Worm (Caenorhabditis elegans) whole organism, midembryonic: ENCODE measurements around the gene str-193.
A peak's percentile ranks its signal among the peaks of the same experiment; 100 is the strongest.

ENCODE experiments used
- T22C8.4 ChIP-seq: fragments of 200-800 bp; sonication (Bioruptor generic); IDR thresholded peaks from 2 replicates; pipeline ENCODE4 v1.3.6; 2022; ENCODE audit warnings: missing genetic modification characterization, missing compliant biosample characterization
- cog-1 ChIP-seq: sonication (generic microtip); optimal IDR thresholded peaks from 2 replicates; lab custom pipeline; 2016; ENCODE audit warnings: missing genetic modification characterization, missing compliant biosample characterization
- flt-1 ChIP-seq: fragments of 200-800 bp; sonication (Bioruptor generic); IDR thresholded peaks from 2 replicates; pipeline ENCODE4 v1.3.6; 2022; ENCODE audit warnings: missing genetic modification characterization, missing compliant biosample characterization
- klf-2 ChIP-seq: fragments of 200-800 bp; sonication (Bioruptor generic); conservative IDR thresholded peaks from 2 replicates; pipeline ENCODE4 v1.3.6; 2022; ENCODE audit warnings: missing genetic modification reagents, missing genetic modification characterization, missing compliant biosample characterization
- med-1 ChIP-seq: sonication (generic microtip); optimal IDR thresholded peaks from 2 replicates; lab custom pipeline; 2017; ENCODE audit warnings: missing genetic modification characterization, mild to moderate bottlenecking, missing compliant biosample characterization, antibody characterized with exemption, missing genetic modification reagents; ENCODE audit not compliant: insufficient read depth
- ref-1 ChIP-seq: fragments of 200-800 bp; sonication (Bioruptor generic); conservative IDR thresholded peaks from 2 replicates; pipeline ENCODE4 v1.3.6; 2022; ENCODE audit warnings: missing genetic modification reagents, missing genetic modification characterization, missing compliant biosample characterization
- tab-1 ChIP-seq: fragments of 200-800 bp; sonication (Bioruptor generic); IDR thresholded peaks from 2 replicates; pipeline ENCODE4 v1.3.6; 2022; ENCODE audit warnings: missing genetic modification characterization, missing compliant biosample characterization
- ztf-23 ChIP-seq: fragments of 200-800 bp; sonication (Bioruptor generic); IDR thresholded peaks from 2 replicates; pipeline ENCODE4 v1.3.6; 2022; ENCODE audit warnings: missing genetic modification reagents, missing genetic modification characterization, missing compliant biosample characterization
- ztf-29 ChIP-seq: fragments of 200-800 bp; sonication (Bioruptor generic); IDR thresholded peaks from 2 replicates; pipeline ENCODE4 v1.3.6; 2022; ENCODE audit warnings: missing genetic modification reagents, missing genetic modification characterization, missing compliant biosample characterization

str-193 gene

ce11 chrV:9821724-9822123, at the start of gene str-193:
Gene str-193 (minus strand): TSS chrV:9821824.
- TF ChIP-seq tab-1 = no peak
- no peak for TF ChIP-seq klf-2
- TF ChIP-seq ref-1 (GFP tag; lab: Robert Waterston, UW) = no peak
- TF ChIP-seq cog-1 = no peak
- no peak for TF ChIP-seq ztf-29 (GFP tag; lab: Robert Waterston, UW)
- no peak for TF ChIP-seq flt-1
- no peak for TF ChIP-seq med-1 (GFP tag; lab: Kevin White, UChicago)
- no peak for TF ChIP-seq T22C8.4 (GFP tag; lab: Robert Waterston, UW)
- no peak for TF ChIP-seq ztf-23 (GFP tag; lab: Robert Waterston, UW)

- no peak for TF ChIP-seq klf-2
Observed at ce11 chrV:9871339-9871738, 49.7 kb upstream of the str-193 start, which contains the start of gene srab-18. Gene srab-18 (minus strand): TSS chrV:9871439.

- TF ChIP-seq med-1 (GFP tag; lab: Kevin White, UChicago) (no peak), ref-1 (GFP tag; lab: Robert Waterston, UW) (no peak), flt-1 (no peak), cog-1 (no peak), T22C8.4 (GFP tag; lab: Robert Waterston, UW) (no peak), ztf-23 (GFP tag; lab: Robert Waterston, UW) (no peak), tab-1 (no peak), klf-2 (no peak), ztf-29 (GFP tag; lab: Robert Waterston, UW) (no peak)
Observed at ce11 chrV:9868311-9868710, 46.7 kb upstream of the str-193 start, which contains the start of gene srab-17. Gene srab-17 (minus strand): TSS chrV:9868411.

ce11 chrV:9860337-9860736, 38.7 kb upstream of the str-193 start:
- TF ChIP-seq ztf-29 (GFP tag; lab: Robert Waterston, UW) = no peak
- no peak for TF ChIP-seq tab-1
- no peak for TF ChIP-seq ztf-23 (GFP tag; lab: Robert Waterston, UW)
- no peak for TF ChIP-seq flt-1
- no peak for TF ChIP-seq cog-1
- TF ChIP-seq klf-2 = no peak
- TF ChIP-seq ref-1 (GFP tag; lab: Robert Waterston, UW) = no peak
- no peak for TF ChIP-seq med-1 (GFP tag; lab: Kevin White, UChicago)
- TF ChIP-seq T22C8.4 (GFP tag; lab: Robert Waterston, UW) = no peak

- TF ChIP-seq T22C8.4 (GFP tag; lab: Robert Waterston, UW) = no peak
- TF ChIP-seq tab-1 = no peak
- no peak for TF ChIP-seq ztf-23 (GFP tag; lab: Robert Waterston, UW)
- TF ChIP-seq klf-2 = no peak
- TF ChIP-seq ztf-29 (GFP tag; lab: Robert Waterston, UW) = no peak
- no peak for TF ChIP-seq cog-1
- TF ChIP-seq med-1 (GFP tag; lab: Kevin White, UChicago) = no peak
- TF ChIP-seq flt-1 = no peak
- no peak for TF ChIP-seq ref-1 (GFP tag; lab: Robert Waterston, UW)
Observed at ce11 chrV:9859863-9860262, 38.2 kb upstream of the str-193 start, which contains the start of gene lsy-12. Gene lsy-12 (minus strand): TSS chrV:9859963.

ce11 chrV:9856978-9857377, 35.4 kb upstream of the str-193 start:
- TF ChIP-seq med-1 (GFP tag; lab: Kevin White, UChicago) = no peak
- no peak for TF ChIP-seq T22C8.4 (GFP tag; lab: Robert Waterston, UW)
- TF ChIP-seq klf-2 = no peak
- no peak for TF ChIP-seq ztf-29 (GFP tag; lab: Robert Waterston, UW)
- TF ChIP-seq tab-1 = no peak
- no peak for TF ChIP-seq cog-1
- TF ChIP-seq flt-1 = no peak
- TF ChIP-seq ztf-23 (GFP tag; lab: Robert Waterston, UW) = no peak
- TF ChIP-seq ref-1 (GFP tag; lab: Robert Waterston, UW) = no peak

- TF ChIP-seq cog-1 = peak; percentile 31
- TF ChIP-seq ref-1 (GFP tag; lab: Robert Waterston, UW) = no peak
Observed at ce11 chrV:9855920-9856852, 34.6 kb upstream of the str-193 start.

- TF ChIP-seq med-1 (GFP tag; lab: Kevin White, UChicago) (no peak), flt-1 (no peak), ref-1 (GFP tag; lab: Robert Waterston, UW) (no peak), klf-2 (no peak), T22C8.4 (GFP tag; lab: Robert Waterston, UW) (no peak), ztf-29 (GFP tag; lab: Robert Waterston, UW) (no peak), tab-1 (no peak), cog-1 (no peak), ztf-23 (GFP tag; lab: Robert Waterston, UW) (no peak)
Observed at ce11 chrV:9853801-9854200, 32.2 kb upstream of the str-193 start.

ce11 chrV:9848576-9848975, 27.0 kb upstream of the str-193 start:
- no peak for TF ChIP-seq ztf-23 (GFP tag; lab: Robert Waterston, UW)
- TF ChIP-seq tab-1 = no peak
- TF ChIP-seq cog-1 = no peak
- TF ChIP-seq klf-2 = no peak
- no peak for TF ChIP-seq T22C8.4 (GFP tag; lab: Robert Waterston, UW)
- no peak for TF ChIP-seq flt-1
- TF ChIP-seq med-1 (GFP tag; lab: Kevin White, UChicago) = no peak
- TF ChIP-seq ref-1 (GFP tag; lab: Robert Waterston, UW) = no peak
- TF ChIP-seq ztf-29 (GFP tag; lab: Robert Waterston, UW) = no peak

- TF ChIP-seq T22C8.4 (GFP tag; lab: Robert Waterston, UW) (no peak), ztf-29 (GFP tag; lab: Robert Waterston, UW) (no peak)
Observed at ce11 chrV:9843376-9843916, 21.8 kb upstream of the str-193 start, which contains the start of gene sru-8. Gene sru-8 (plus strand): TSS chrV:9843866.
